Worm (Caenorhabditis elegans) whole organism, midembryonic: ENCODE results near the gene grl-11.

Experiments
- T22C8.4 ChIP-seq: fragments of 200-800 bp; sonication (Bioruptor generic); IDR thresholded peaks from 2 replicates; pipeline ENCODE4 v1.3.6; 2022; ENCODE audit warnings: missing genetic modification characterization, missing compliant biosample characterization
- cog-1 ChIP-seq: sonication (generic microtip); optimal IDR thresholded peaks from 2 replicates; lab custom pipeline; 2016; ENCODE audit warnings: missing genetic modification characterization, missing compliant biosample characterization
- flt-1 ChIP-seq: fragments of 200-800 bp; sonication (Bioruptor generic); IDR thresholded peaks from 2 replicates; pipeline ENCODE4 v1.3.6; 2022; ENCODE audit warnings: missing genetic modification characterization, missing compliant biosample characterization
- klf-2 ChIP-seq: fragments of 200-800 bp; sonication (Bioruptor generic); conservative IDR thresholded peaks from 2 replicates; pipeline ENCODE4 v1.3.6; 2022; ENCODE audit warnings: missing genetic modification reagents, missing genetic modification characterization, missing compliant biosample characterization
- med-1 ChIP-seq: sonication (generic microtip); optimal IDR thresholded peaks from 2 replicates; lab custom pipeline; 2017; ENCODE audit warnings: missing genetic modification characterization, mild to moderate bottlenecking, missing compliant biosample characterization, antibody characterized with exemption, missing genetic modification reagents; ENCODE audit not compliant: insufficient read depth
- ref-1 ChIP-seq: fragments of 200-800 bp; sonication (Bioruptor generic); conservative IDR thresholded peaks from 2 replicates; pipeline ENCODE4 v1.3.6; 2022; ENCODE audit warnings: missing genetic modification reagents, missing genetic modification characterization, missing compliant biosample characterization
- tab-1 ChIP-seq: fragments of 200-800 bp; sonication (Bioruptor generic); IDR thresholded peaks from 2 replicates; pipeline ENCODE4 v1.3.6; 2022; ENCODE audit warnings: missing genetic modification characterization, missing compliant biosample characterization
- ztf-23 ChIP-seq: fragments of 200-800 bp; sonication (Bioruptor generic); IDR thresholded peaks from 2 replicates; pipeline ENCODE4 v1.3.6; 2022; ENCODE audit warnings: missing genetic modification reagents, missing genetic modification characterization, missing compliant biosample characterization
- ztf-29 ChIP-seq: fragments of 200-800 bp; sonication (Bioruptor generic); IDR thresholded peaks from 2 replicates; pipeline ENCODE4 v1.3.6; 2022; ENCODE audit warnings: missing genetic modification reagents, missing genetic modification characterization, missing compliant biosample characterization

The grl-11 gene

ce11 chrIII:9114076-9114475 lies 4.1 kb downstream of the grl-11 start:
- TF ChIP-seq cog-1 (tag; lab: Kevin White, UChicago), result no peak
- TF ChIP-seq flt-1 (GFP tag; lab: Robert Waterston, UW), result peak; percentile 44; the same call in 1 of the 2 replicates
- no peak for TF ChIP-seq klf-2

ce11 chrIII:9112479-9112878 lies 5.7 kb downstream of the grl-11 start:
- TF ChIP-seq T22C8.4 (GFP tag; lab: Robert Waterston, UW), result no peak
- peak; percentile 55; the same call in 1 of the 2 replicates for TF ChIP-seq tab-1

ce11 chrIII:9110914-9111313 lies 7.2 kb downstream of the grl-11 start:
- TF ChIP-seq ztf-29 (GFP tag; lab: Robert Waterston, UW), result peak; percentile 28; the same call in 1 of the 2 replicates
- TF ChIP-seq T22C8.4 (GFP tag; lab: Robert Waterston, UW), result 0 out of 2 replicates have a peak, but pooled peaks have one; percentile 34
- TF ChIP-seq ztf-23 (GFP tag; lab: Robert Waterston, UW), result 0 out of 2 replicates have a peak, but pooled peaks have one; percentile 49
- TF ChIP-seq klf-2, result 0 out of 2 replicates have a peak, but pooled peaks have one; percentile 43
- TF ChIP-seq flt-1 (GFP tag; lab: Robert Waterston, UW), result peak; percentile 87

ce11 chrIII:9110270-9110669 lies 7.9 kb downstream of the grl-11 start:
- TF ChIP-seq ztf-23 (GFP tag; lab: Robert Waterston, UW) (no peak), cog-1 (tag; lab: Kevin White, UChicago) (no peak), tab-1 (no peak), med-1 (no peak), flt-1 (GFP tag; lab: Robert Waterston, UW) (no peak), ref-1 (GFP tag; lab: Robert Waterston, UW) (no peak), klf-2 (no peak), T22C8.4 (GFP tag; lab: Robert Waterston, UW) (no peak), ztf-29 (GFP tag; lab: Robert Waterston, UW) (no peak)

ce11 chrIII:9109726-9110125 lies 8.4 kb downstream of the grl-11 start:
- TF ChIP-seq ref-1 (GFP tag; lab: Robert Waterston, UW) (no peak), ztf-29 (GFP tag; lab: Robert Waterston, UW) (no peak), T22C8.4 (GFP tag; lab: Robert Waterston, UW) (no peak; the same call in 1 of the 2 replicates), flt-1 (GFP tag; lab: Robert Waterston, UW) (no peak), ztf-23 (GFP tag; lab: Robert Waterston, UW) (no peak)

ce11 chrIII:9109172-9109571 lies 9.0 kb downstream of the grl-11 start, which contains the start of gene cya-1:
Gene cya-1, minus strand, starts transcription at chrIII:9109272.
- no peak for TF ChIP-seq klf-2
- TF ChIP-seq med-1, result no peak
- no peak for TF ChIP-seq flt-1 (GFP tag; lab: Robert Waterston, UW)
- no peak for TF ChIP-seq cog-1 (tag; lab: Kevin White, UChicago)
- TF ChIP-seq tab-1, result no peak
- no peak for TF ChIP-seq ztf-23 (GFP tag; lab: Robert Waterston, UW)
- no peak for TF ChIP-seq ref-1 (GFP tag; lab: Robert Waterston, UW)
- TF ChIP-seq ztf-29 (GFP tag; lab: Robert Waterston, UW), result no peak
- TF ChIP-seq T22C8.4 (GFP tag; lab: Robert Waterston, UW), result no peak

ce11 chrIII:9105653-9106052 lies 12.5 kb downstream of the grl-11 start:
- TF ChIP-seq ref-1 (GFP tag; lab: Robert Waterston, UW), result no peak
- no peak for TF ChIP-seq med-1
- TF ChIP-seq tab-1, result no peak
- no peak for TF ChIP-seq T22C8.4 (GFP tag; lab: Robert Waterston, UW)
- no peak for TF ChIP-seq ztf-23 (GFP tag; lab: Robert Waterston, UW)

ce11 chrIII:9104060-9104459 lies 14.1 kb downstream of the grl-11 start:
- TF ChIP-seq klf-2 (0 out of 2 replicates have a peak, but pooled peaks have one; percentile 59), cog-1 (tag; lab: Kevin White, UChicago) (no peak), T22C8.4 (GFP tag; lab: Robert Waterston, UW) (peak; percentile 72), tab-1 (peak; percentile 87), ztf-23 (GFP tag; lab: Robert Waterston, UW) (peak; percentile 81), ref-1 (GFP tag; lab: Robert Waterston, UW) (peak; percentile 62), med-1 (no peak), flt-1 (GFP tag; lab: Robert Waterston, UW) (peak; percentile 92), ztf-29 (GFP tag; lab: Robert Waterston, UW) (peak; percentile 40; the same call in 1 of the 2 replicates)

- no peak for TF ChIP-seq tab-1
- TF ChIP-seq T22C8.4 (GFP tag; lab: Robert Waterston, UW), result no peak
- no peak for TF ChIP-seq flt-1 (GFP tag; lab: Robert Waterston, UW)
Observed at ce11 chrIII:9103643-9104042, 14.5 kb downstream of the grl-11 start, which contains the start of gene dos-1. Gene dos-1, plus strand, starts transcription at chrIII:9103943.

- no peak for TF ChIP-seq cog-1 (tag; lab: Kevin White, UChicago)
- TF ChIP-seq tab-1, result no peak
- no peak for TF ChIP-seq med-1
- no peak for TF ChIP-seq flt-1 (GFP tag; lab: Robert Waterston, UW)
- no peak for TF ChIP-seq ztf-29 (GFP tag; lab: Robert Waterston, UW)
- no peak for TF ChIP-seq ref-1 (GFP tag; lab: Robert Waterston, UW)
- no peak for TF ChIP-seq ztf-23 (GFP tag; lab: Robert Waterston, UW)
- TF ChIP-seq T22C8.4 (GFP tag; lab: Robert Waterston, UW), result no peak
- no peak for TF ChIP-seq klf-2
Observed at ce11 chrIII:9101212-9101611, 17.0 kb downstream of the grl-11 start, which contains the start of gene ZK507.1. Gene ZK507.1, minus strand, starts transcription at chrIII:9101312.
